Worm (Caenorhabditis elegans): ENCODE measurements around the gene gbf-1.
A peak's percentile ranks its signal among the peaks of the same experiment; 100 is the strongest.

The gbf-1 gene

ce11 chrIII:11822407-11822806 lies 48.9 kb upstream of the gbf-1 start, which contains the start of gene maa-1:
maa-1 (minus strand) TSS chrIII:11822526.
- TF ChIP-seq skn-1 (tag; optimal IDR thresholded peaks at IDR 0.05) (no peak), elt-1 (tag; optimal IDR thresholded peaks at IDR 0.05) (no peak), R02D3.7 (tag; optimal IDR thresholded peaks at IDR 0.05) (no peak), snpc-4 (tag; optimal IDR thresholded peaks at IDR 0.05) (no peak), hmg-11 (tag; optimal IDR thresholded peaks at IDR 0.05) (no peak), fkh-2 (tag; optimal IDR thresholded peaks at IDR 0.05) (no peak), fos-1 (tag; optimal IDR thresholded peaks at IDR 0.05) (no peak), aly-2 (tag; optimal IDR thresholded peaks at IDR 0.05) (no peak), nhr-43 (tag; optimal IDR thresholded peaks at IDR 0.05; ENCODE audit: poor library complexity, severe bottlenecking) (no peak), ZK546.5 (tag; optimal IDR thresholded peaks at IDR 0.05) (no peak), ceh-9 (tag; optimal IDR thresholded peaks at IDR 0.05) (no peak), elt-2 (tag; optimal IDR thresholded peaks at IDR 0.05) (peak; percentile 89), pqm-1 (tag; optimal IDR thresholded peaks at IDR 0.05) (peak; percentile 78), ztf-4 (tag; optimal IDR thresholded peaks at IDR 0.05) (no peak), ceh-28 (tag; optimal IDR thresholded peaks at IDR 0.05) (peak; percentile 7), unc-39 (tag; optimal IDR thresholded peaks at IDR 0.05) (no peak), ztf-11 (tag; optimal IDR thresholded peaks at IDR 0.05) (no peak), ceh-82 (tag; optimal IDR thresholded peaks at IDR 0.05) (no peak), pha-4 (tag; optimal IDR thresholded peaks at IDR 0.05) (peak; percentile 68)

- peak; percentile 61 for TF ChIP-seq snpc-4 (tag; optimal IDR thresholded peaks at IDR 0.05)
- TF ChIP-seq fkh-2 (tag; optimal IDR thresholded peaks at IDR 0.05): no peak
- no peak for TF ChIP-seq nhr-23 (tag; optimal IDR thresholded peaks at IDR 0.05)
Measured at ce11 chrIII:11817865-11818264, 44.4 kb upstream of the gbf-1 start.

- TF ChIP-seq zag-1 (tag; optimal IDR thresholded peaks at IDR 0.05): no peak
- peak; percentile 67 for TF ChIP-seq nhr-25 (tag; optimal IDR thresholded peaks at IDR 0.05)
Measured at ce11 chrIII:11816523-11817003, 43.1 kb upstream of the gbf-1 start, which contains the start of gene C18D11.1. C18D11.1 (plus strand) TSS chrIII:11816573.

ce11 chrIII:11814653-11815052 lies 41.2 kb upstream of the gbf-1 start:
- TF ChIP-seq nhr-23 (tag; optimal IDR thresholded peaks at IDR 0.05): peak; percentile 20
- TF ChIP-seq hmg-11 (tag; optimal IDR thresholded peaks at IDR 0.05): no peak
- TF ChIP-seq egl-27 (tag; optimal IDR thresholded peaks at IDR 0.05): no peak
- peak; percentile 45 for TF ChIP-seq nhr-25 (tag; optimal IDR thresholded peaks at IDR 0.05)

ce11 chrIII:11811839-11812238 lies 38.4 kb upstream of the gbf-1 start:
- peak; percentile 65 for TF ChIP-seq nhr-43 (tag; optimal IDR thresholded peaks at IDR 0.05; ENCODE audit: poor library complexity, severe bottlenecking)
- TF ChIP-seq ZK546.5 (tag; optimal IDR thresholded peaks at IDR 0.05): no peak
- TF ChIP-seq zag-1 (tag; optimal IDR thresholded peaks at IDR 0.05): no peak
- TF ChIP-seq nhr-12 (tag; optimal IDR thresholded peaks at IDR 0.05): no peak
- TF ChIP-seq jun-1 (tag; optimal IDR thresholded peaks at IDR 0.05): no peak
- TF ChIP-seq nhr-28 (tag; optimal IDR thresholded peaks at IDR 0.05): no peak
- no peak for TF ChIP-seq daf-12 (tag; optimal IDR thresholded peaks at IDR 0.05)
- TF ChIP-seq elt-1 (tag; optimal IDR thresholded peaks at IDR 0.05): no peak
- peak; percentile 65 for TF ChIP-seq nhr-25 (tag; optimal IDR thresholded peaks at IDR 0.05)
- TF ChIP-seq nhr-77 (tag; optimal IDR thresholded peaks at IDR 0.05): no peak
- TF ChIP-seq nhr-67 (tag; optimal IDR thresholded peaks at IDR 0.05): no peak
- TF ChIP-seq ztf-4 (tag; optimal IDR thresholded peaks at IDR 0.05): no peak
- peak; percentile 0 for TF ChIP-seq nfya-1 (tag; optimal IDR thresholded peaks at IDR 0.05; ENCODE audit: insufficient read depth)
- TF ChIP-seq lsy-12 (tag; optimal IDR thresholded peaks at IDR 0.05): no peak
- no peak for TF ChIP-seq mdl-1 (tag; optimal IDR thresholded peaks at IDR 0.05)
- no peak for TF ChIP-seq fos-1 (tag; optimal IDR thresholded peaks at IDR 0.05)
- no peak for TF ChIP-seq egl-5 (tag; optimal IDR thresholded peaks at IDR 0.05)
- TF ChIP-seq ceh-16 (tag; optimal IDR thresholded peaks at IDR 0.05): no peak
- TF ChIP-seq nhr-23 (tag; optimal IDR thresholded peaks at IDR 0.05): peak; percentile 52
- no peak for TF ChIP-seq lin-39 (tag; optimal IDR thresholded peaks at IDR 0.05)
- TF ChIP-seq eor-1 (tag; optimal IDR thresholded peaks at IDR 0.05): no peak
- peak; percentile 1 for TF ChIP-seq hmg-11 (tag; optimal IDR thresholded peaks at IDR 0.05)
- no peak for TF ChIP-seq nhr-11 (tag; optimal IDR thresholded peaks at IDR 0.05)
- no peak for TF ChIP-seq pqm-1 (tag; optimal IDR thresholded peaks at IDR 0.05)
